Fruit fly (Drosophila melanogaster): Measurements from ENCODE around the gene Lsp1beta.

Lsp1beta gene

DNA sequence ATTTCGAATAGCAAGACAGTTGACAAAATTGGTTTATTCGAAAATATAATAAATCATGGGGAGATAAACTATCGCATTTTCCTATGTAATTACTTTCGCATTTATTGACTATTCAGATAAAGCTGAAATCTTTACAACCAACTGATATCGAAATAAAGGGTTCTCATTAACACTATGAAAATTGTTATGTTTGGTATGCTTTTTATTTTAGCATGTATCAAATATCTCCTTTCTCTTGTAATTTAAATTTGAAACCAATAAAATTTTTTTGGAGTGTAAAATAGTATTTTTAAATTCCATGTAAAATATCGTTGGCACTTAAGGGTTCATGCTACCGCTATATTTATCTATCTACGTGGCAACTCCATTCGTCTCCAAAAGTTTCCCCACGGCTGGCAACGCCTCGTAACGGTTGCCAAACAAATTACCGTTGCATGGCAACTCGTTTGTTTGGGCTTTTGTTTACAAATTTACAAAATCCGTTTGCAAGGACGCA, 43.2 kb upstream of the Lsp1beta start, which contains the start of gene CG13949 (continued):
- TF ChIP-seq CG14014 (GFP tag; IDR thresholded peaks at IDR 0.05) (peak; percentile 79), CG13296 (GFP tag; optimal IDR thresholded peaks at IDR 0.05) (peak; percentile 40), klu (GFP tag; IDR thresholded peaks at IDR 0.05) (peak; percentile 47; the same call in 1 of the 2 replicates), gfzf (GFP tag; optimal IDR thresholded peaks at IDR 0.05) (peak; percentile 32), sc (optimal IDR thresholded peaks at IDR 0.05) (no peak), sc (GFP tag; optimal IDR thresholded peaks at IDR 0.05) (no peak), Rx (GFP tag; IDR thresholded peaks at IDR 0.05) (peak; percentile 57; the same call in 1 of the 2 replicates), sd (tag; optimal IDR thresholded peaks at IDR 0.05) (peak; percentile 53), CG10543 (GFP tag; optimal IDR thresholded peaks at IDR 0.05) (peak; percentile 5), jumu (GFP tag; optimal IDR thresholded peaks at IDR 0.05) (peak; percentile 28), luna (GFP tag; optimal IDR thresholded peaks at IDR 0.05) (no peak), CG1832 (GFP tag; optimal IDR thresholded peaks at IDR 0.05) (no peak), MTF-1 (GFP tag; optimal IDR thresholded peaks at IDR 0.05; ENCODE audit: borderline replicate concordance) (no peak), Doc3 (GFP tag; IDR thresholded peaks at IDR 0.05; ENCODE audit: partially characterized antibody) (no peak), CG18619 (GFP tag; optimal IDR thresholded peaks at IDR 0.05) (peak; percentile 6), BtbVII (GFP tag; optimal IDR thresholded peaks at IDR 0.05) (peak; percentile 42), CG4820 (GFP tag; optimal IDR thresholded peaks at IDR 0.05) (peak; percentile 17), inv (GFP tag; IDR thresholded peaks at IDR 0.05; ENCODE audit: partially characterized antibody) (peak; percentile 46; the same call in 1 of the 2 replicates), caup (GFP tag; optimal IDR thresholded peaks at IDR 0.05; ENCODE audit: severe bottlenecking) (peak; percentile 53), Mad (GFP tag; optimal IDR thresholded peaks at IDR 0.05) (no peak), CoRest (tag; optimal IDR thresholded peaks at IDR 0.05) (peak; percentile 84), CG2202 (tag; optimal IDR thresholded peaks at IDR 0.05) (peak; percentile 11), CG6272 (GFP tag; IDR thresholded peaks at IDR 0.05) (peak; percentile 72), bcd (GFP tag; optimal IDR thresholded peaks at IDR 0.05) (peak; percentile 45), CG13424 (tag; optimal IDR thresholded peaks at IDR 0.05) (peak; percentile 68), tll (GFP tag; optimal IDR thresholded peaks at IDR 0.05) (no peak), CG15601 (tag; optimal IDR thresholded peaks at IDR 0.05) (peak; percentile 52), Dbx (GFP tag; IDR thresholded peaks at IDR 0.05) (peak; percentile 82), CG6654 (GFP tag; optimal IDR thresholded peaks at IDR 0.05) (no peak), Mes4 (GFP tag; optimal IDR thresholded peaks at IDR 0.05) (peak; percentile 21), Sox100B (GFP tag; optimal IDR thresholded peaks at IDR 0.05) (peak; percentile 15), pnt (GFP tag; optimal IDR thresholded peaks at IDR 0.05) (peak; percentile 47), CG18011 (GFP tag; optimal IDR thresholded peaks at IDR 0.05) (peak; percentile 35), NC2α (GFP tag; optimal IDR thresholded peaks at IDR 0.05) (no peak), stwl (tag; optimal IDR thresholded peaks at IDR 0.05) (peak; percentile 64), nau (GFP tag; optimal IDR thresholded peaks at IDR 0.05) (no peak), mld (GFP tag; IDR thresholded peaks at IDR 0.05; ENCODE audit: partially characterized antibody) (no peak), sima (GFP tag; optimal IDR thresholded peaks at IDR 0.05) (no peak), tap (tag; optimal IDR thresholded peaks at IDR 0.05) (peak; percentile 28), H2.0 (GFP tag; IDR thresholded peaks at IDR 0.05) (peak; percentile 80), NK7.1 (GFP tag; optimal IDR thresholded peaks at IDR 0.05) (peak; percentile 22), CG10209 (GFP tag; optimal IDR thresholded peaks at IDR 0.05) (peak; percentile 44), CG8924 (tag; optimal IDR thresholded peaks at IDR 0.05) (peak; percentile 53), CG12299 (tag; optimal IDR thresholded peaks at IDR 0.05) (peak; percentile 56), Sin3A (optimal IDR thresholded peaks at IDR 0.05) (no peak), insv (GFP tag; optimal IDR thresholded peaks at IDR 0.05) (peak in 1 of 2 experiments; percentile 3), CG32532 (GFP tag; IDR thresholded peaks at IDR 0.05) (peak; percentile 87), CG6254 (GFP tag; optimal IDR thresholded peaks at IDR 0.05) (no peak), CG4282 (GFP tag; optimal IDR thresholded peaks at IDR 0.05) (peak; percentile 35), CG10979 (tag; optimal IDR thresholded peaks at IDR 0.05) (peak; percentile 53)

Data from whole organism, embryonic.